Fruit fly (Drosophila melanogaster) whole organism, adult: Measurements from ENCODE around the gene Ugt36A1.

ENCODE experiments used
- CG11617 ChIP-seq: fragments of 200-800 bp; sonication (Bioruptor generic); optimal IDR thresholded peaks from 2 replicates; lab custom pipeline; 2017; ENCODE audit warnings: mild to moderate bottlenecking, missing biosample characterization, missing genetic modification reagents, missing genetic modification characterization
- CG12768 ChIP-seq: fragments of 200-800 bp; sonication (Bioruptor generic); optimal IDR thresholded peaks from 2 replicates; lab custom pipeline; 2017; ENCODE audit warnings: missing biosample characterization, missing genetic modification characterization, mild to moderate bottlenecking, moderate library complexity, missing genetic modification reagents
- CG14711 ChIP-seq: fragments of 200-800 bp; sonication (Bioruptor generic); optimal IDR thresholded peaks from 2 replicates; lab custom pipeline; 2018; ENCODE audit warnings: missing biosample characterization, mild to moderate bottlenecking, missing genetic modification characterization, moderate library complexity
- CG1620 ChIP-seq: fragments of 200-800 bp; sonication (Bioruptor generic); optimal IDR thresholded peaks from 2 replicates; lab custom pipeline; 2016; ENCODE audit warnings: missing biosample characterization, missing genetic modification characterization
- CG33017 ChIP-seq: fragments of 200-800 bp; sonication (Bioruptor generic); optimal IDR thresholded peaks from 2 replicates; lab custom pipeline; 2018; ENCODE audit warnings: missing biosample characterization, mild to moderate bottlenecking, missing genetic modification characterization, moderate library complexity
- CG5204 ChIP-seq: fragments of 200-800 bp; sonication (Bioruptor generic); optimal IDR thresholded peaks from 2 replicates; lab custom pipeline; 2016; ENCODE audit warnings: missing biosample characterization, missing genetic modification characterization
- CG7045 ChIP-seq: fragments of 200-800 bp; sonication (Bioruptor generic); optimal IDR thresholded peaks from 2 replicates; lab custom pipeline; 2017; ENCODE audit warnings: missing biosample characterization, mild to moderate bottlenecking, missing genetic modification characterization
- CG7101 ChIP-seq: fragments of 200-800 bp; sonication (Bioruptor generic); optimal IDR thresholded peaks from 2 replicates; lab custom pipeline; 2018; ENCODE audit warnings: missing biosample characterization, mild to moderate bottlenecking, missing genetic modification characterization, moderate library complexity
- Clk ChIP-seq: fragments of 200-800 bp; sonication (Bioruptor generic); optimal IDR thresholded peaks from 2 replicates; lab custom pipeline; 2017; ENCODE audit warnings: missing biosample characterization, missing genetic modification characterization
- Crg-1 ChIP-seq: fragments of 200-800 bp; sonication (Bioruptor generic); optimal IDR thresholded peaks from 2 replicates; lab custom pipeline; 2016; ENCODE audit warnings: missing biosample characterization, missing genetic modification characterization
- Hr96 ChIP-seq: fragments of 200-800 bp; sonication (Bioruptor generic); optimal IDR thresholded peaks from 2 replicates; lab custom pipeline; 2016; ENCODE audit warnings: missing biosample characterization, missing genetic modification characterization
- Mnt ChIP-seq: fragments of 200-800 bp; sonication (Bioruptor generic); optimal IDR thresholded peaks from 2 replicates; lab custom pipeline; 2016; ENCODE audit warnings: missing biosample characterization, mild to moderate bottlenecking, missing genetic modification characterization
- bab1 ChIP-seq: fragments of 200-800 bp; sonication (Bioruptor generic); optimal IDR thresholded peaks from 3 replicates; lab custom pipeline; 2019; ENCODE audit warnings: missing biosample characterization, mild to moderate bottlenecking, missing genetic modification characterization, moderate library complexity
- cic ChIP-seq: fragments of 200-800 bp; sonication (Bioruptor generic); optimal IDR thresholded peaks from 2 replicates; lab custom pipeline; 2017; ENCODE audit warnings: missing biosample characterization, mild to moderate bottlenecking, missing genetic modification characterization, moderate library complexity
- cnc ChIP-seq, 2 experiments: fragments of >200 bp; optimal IDR thresholded peaks; 2 replicates each; lab custom pipeline; 2017
- kay ChIP-seq: fragments of 200-800 bp; sonication (Bioruptor generic); peaks from one replicate; lab custom pipeline; 2016; ENCODE audit warnings: missing biosample characterization, missing genetic modification characterization, borderline replicate concordance
- ovo ChIP-seq: fragments of 200-800 bp; sonication (Bioruptor generic); optimal IDR thresholded peaks from 2 replicates; lab custom pipeline; 2016; ENCODE audit warnings: missing biosample characterization, missing genetic modification characterization
- pad ChIP-seq: fragments of 200-800 bp; sonication (Bioruptor generic); optimal IDR thresholded peaks from 3 replicates; lab custom pipeline; 2017; ENCODE audit warnings: missing biosample characterization, missing genetic modification characterization, mild to moderate bottlenecking, moderate library complexity, missing genetic modification reagents
- tj ChIP-seq: fragments of 200-800 bp; sonication (Bioruptor generic); optimal IDR thresholded peaks from 3 replicates; lab custom pipeline; 2017; ENCODE audit warnings: missing biosample characterization, mild to moderate bottlenecking, missing genetic modification characterization, moderate library complexity
- toe ChIP-seq: fragments of 200-800 bp; sonication (Bioruptor generic); optimal IDR thresholded peaks from 2 replicates; lab custom pipeline; 2016; ENCODE audit warnings: missing biosample characterization, missing genetic modification characterization

Ugt36A1 gene

DNA sequence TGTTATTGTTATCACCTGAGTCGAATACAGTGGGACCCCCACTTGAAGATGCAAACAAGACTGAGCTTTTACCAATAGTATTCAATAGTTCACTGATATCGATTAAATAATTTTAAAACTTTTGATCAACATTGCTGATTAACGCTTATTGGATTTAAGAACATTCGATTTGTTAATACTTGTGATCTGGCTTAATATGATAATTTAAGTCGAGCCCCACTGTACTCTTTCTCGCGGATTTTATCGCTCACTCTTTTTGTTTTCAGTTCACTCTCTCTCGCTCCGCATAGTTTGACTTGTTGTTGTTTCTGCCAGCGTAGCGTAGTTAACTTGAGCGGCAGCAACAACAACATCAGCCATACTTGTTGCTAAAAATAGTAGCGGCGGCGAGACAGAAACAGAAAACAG lies 36.8 kb downstream of the Ugt36A1 start:
- peak; percentile 96 for TF ChIP-seq CG14711 (tag; lab: Kevin White, UChicago)
- peak; percentile 98 for TF ChIP-seq CG1620 (GFP tag; lab: Kevin White, UChicago)
- TF ChIP-seq Mnt (GFP tag; lab: Kevin White, UChicago) = peak; percentile 96
- peak; percentile 97 for TF ChIP-seq Clk
- peak; percentile 99 for TF ChIP-seq CG7101 (tag; lab: Kevin White, UChicago)
- peak; percentile 99 for TF ChIP-seq CG33017 (tag; lab: Kevin White, UChicago)
- TF ChIP-seq CG5204 (GFP tag; lab: Kevin White, UChicago) = peak; percentile 98
- peak; percentile 99 for TF ChIP-seq Hr96 (GFP tag; lab: Kevin White, UChicago)
- peak; percentile 90 for TF ChIP-seq tj (GFP tag; lab: Kevin White, UChicago)
- peak; percentile 98 for TF ChIP-seq toe
- TF ChIP-seq pad (GFP tag; lab: Kevin White, UChicago) = peak; percentile 92
- TF ChIP-seq CG11617 (GFP tag; lab: Kevin White, UChicago) = peak; percentile 99
- peak; percentile 98 for TF ChIP-seq kay
- peak; percentile 98 for TF ChIP-seq CG7045 (GFP tag; lab: Kevin White, UChicago)
- TF ChIP-seq Crg-1 (GFP tag; lab: Kevin White, UChicago) = peak; percentile 98
- TF ChIP-seq cnc (optimal IDR thresholded peaks at IDR 0.05; lab: Kevin White, UChicago) = no peak
- peak; percentile 99 for TF ChIP-seq CG12768 (GFP tag; lab: Kevin White, UChicago)
- TF ChIP-seq ovo (GFP tag; lab: Kevin White, UChicago) = peak; percentile 95
- peak; percentile 93 for TF ChIP-seq cic (GFP tag; lab: Kevin White, UChicago)
- peak; percentile 99 for TF ChIP-seq bab1

DNA sequence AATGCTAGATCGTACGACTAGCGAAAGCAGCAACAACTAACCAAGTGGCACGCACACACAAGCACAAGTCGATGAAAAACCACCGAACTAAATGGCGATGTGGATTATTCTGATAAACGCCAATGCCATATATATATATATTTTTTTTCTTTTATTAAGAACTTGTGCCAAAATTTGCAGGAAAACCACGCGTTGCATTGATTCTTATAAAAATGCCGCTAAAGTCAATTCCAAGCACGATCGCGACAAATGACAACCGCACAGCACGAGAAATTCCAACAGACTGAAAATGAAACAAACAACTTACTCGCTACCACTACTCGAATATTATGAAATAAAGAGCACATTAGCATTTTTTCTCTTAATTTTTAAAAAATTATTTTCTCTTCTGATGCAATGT lies 37.8 kb downstream of the Ugt36A1 start, which contains the start of gene for:
for (minus strand) TSS at position 287 of the 400 bp plus-strand sequence.
- TF ChIP-seq Mnt (GFP tag; lab: Kevin White, UChicago) (peak; percentile 64), CG12768 (GFP tag; lab: Kevin White, UChicago) (peak; percentile 1), cic (GFP tag; lab: Kevin White, UChicago) (no peak)

DNA sequence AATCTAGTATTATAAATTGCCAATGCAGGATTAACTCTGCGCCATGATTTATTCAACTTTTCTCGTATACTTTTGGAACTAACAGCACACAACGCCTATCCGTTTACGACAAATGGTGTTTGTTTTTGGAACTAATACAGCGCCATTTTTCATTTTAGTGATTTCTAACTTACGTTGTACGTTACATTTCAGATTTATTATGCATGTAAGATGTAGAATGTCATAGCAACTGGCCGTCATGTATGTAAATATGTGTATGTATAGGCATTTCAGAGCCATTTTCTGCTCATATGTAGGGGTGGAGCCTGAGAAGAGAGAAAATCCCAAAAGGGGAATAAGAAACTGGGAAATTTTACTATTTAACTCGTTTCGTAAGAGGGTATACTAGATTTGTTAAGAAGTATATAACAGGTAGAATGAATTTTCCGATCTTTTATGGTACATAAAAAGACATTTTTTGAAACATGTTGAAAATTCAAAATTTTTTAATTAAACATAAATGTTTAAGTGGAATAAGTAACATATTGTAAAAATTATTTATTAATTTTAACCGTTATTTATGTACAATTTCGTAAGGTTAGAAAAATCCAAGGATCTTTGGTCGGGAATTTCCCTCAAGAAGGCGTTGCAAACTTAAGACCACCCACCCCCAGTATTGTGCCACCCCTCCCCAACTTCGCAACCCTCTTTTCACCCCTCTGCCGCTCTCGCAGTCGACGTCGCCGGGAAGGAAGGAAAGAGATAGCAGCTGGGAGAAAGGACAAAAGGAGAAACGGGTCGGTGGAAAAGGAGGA lies 38.6 kb downstream of the Ugt36A1 start:
- TF ChIP-seq CG14711 (tag; lab: Kevin White, UChicago) (no peak), bab1 (peak; percentile 12), cic (GFP tag; lab: Kevin White, UChicago) (peak; percentile 30), CG5204 (GFP tag; lab: Kevin White, UChicago) (no peak), Crg-1 (GFP tag; lab: Kevin White, UChicago) (no peak), pad (GFP tag; lab: Kevin White, UChicago) (peak; percentile 99), cnc (optimal IDR thresholded peaks at IDR 0.05; lab: Kevin White, UChicago) (no peak), ovo (GFP tag; lab: Kevin White, UChicago) (peak; percentile 58), tj (GFP tag; lab: Kevin White, UChicago) (no peak), CG11617 (GFP tag; lab: Kevin White, UChicago) (no peak), CG1620 (GFP tag; lab: Kevin White, UChicago) (peak; percentile 57), kay (no peak), CG7101 (tag; lab: Kevin White, UChicago) (peak; percentile 19), Clk (no peak), Hr96 (GFP tag; lab: Kevin White, UChicago) (peak; percentile 45), CG33017 (tag; lab: Kevin White, UChicago) (no peak), toe (peak; percentile 55), CG12768 (GFP tag; lab: Kevin White, UChicago) (no peak), CG7045 (GFP tag; lab: Kevin White, UChicago) (peak; percentile 9), Mnt (GFP tag; lab: Kevin White, UChicago) (no peak)

DNA sequence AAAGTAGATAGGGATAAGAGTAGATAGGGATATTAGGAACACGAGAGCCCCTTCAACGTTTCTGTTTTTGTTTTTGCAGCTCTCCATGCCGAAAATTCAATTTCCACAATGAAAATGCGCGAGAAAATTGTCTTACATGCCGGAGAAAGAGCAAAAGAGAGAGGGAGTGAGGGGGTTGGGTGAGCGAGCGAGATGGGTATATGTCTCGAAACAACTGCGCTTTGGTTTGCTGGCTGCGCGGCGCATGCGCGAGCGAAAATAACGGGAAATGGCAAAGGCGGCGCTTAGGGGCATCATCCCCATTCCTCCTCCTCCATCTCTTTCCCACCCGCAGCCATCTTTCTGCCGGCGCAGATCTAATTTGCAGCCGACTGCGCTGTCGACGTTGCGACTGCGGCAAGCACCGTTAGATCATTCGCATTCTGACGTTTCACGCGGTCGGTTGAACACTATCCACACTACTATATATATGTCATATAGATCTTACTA lies 43.5 kb downstream of the Ugt36A1 start, which contains the start of gene Drgx:
Drgx (plus strand) TSS at position 439 of the 489 bp plus-strand sequence.
- no peak for TF ChIP-seq CG12768 (GFP tag; lab: Kevin White, UChicago)
- no peak for TF ChIP-seq CG14711 (tag; lab: Kevin White, UChicago)
- TF ChIP-seq tj (GFP tag; lab: Kevin White, UChicago) = no peak
- TF ChIP-seq Crg-1 (GFP tag; lab: Kevin White, UChicago) = no peak
- TF ChIP-seq CG1620 (GFP tag; lab: Kevin White, UChicago) = no peak
- TF ChIP-seq ovo (GFP tag; lab: Kevin White, UChicago) = peak; percentile 46
- TF ChIP-seq CG5204 (GFP tag; lab: Kevin White, UChicago) = no peak
- TF ChIP-seq bab1 = no peak
- TF ChIP-seq Clk = no peak
- TF ChIP-seq Hr96 (GFP tag; lab: Kevin White, UChicago) = no peak
- no peak for TF ChIP-seq cnc (optimal IDR thresholded peaks at IDR 0.05; lab: Kevin White, UChicago)
- TF ChIP-seq toe = no peak
- no peak for TF ChIP-seq kay
- TF ChIP-seq CG7045 (GFP tag; lab: Kevin White, UChicago) = no peak
- TF ChIP-seq pad (GFP tag; lab: Kevin White, UChicago) = peak; percentile 97
- TF ChIP-seq CG33017 (tag; lab: Kevin White, UChicago) = no peak

DNA sequence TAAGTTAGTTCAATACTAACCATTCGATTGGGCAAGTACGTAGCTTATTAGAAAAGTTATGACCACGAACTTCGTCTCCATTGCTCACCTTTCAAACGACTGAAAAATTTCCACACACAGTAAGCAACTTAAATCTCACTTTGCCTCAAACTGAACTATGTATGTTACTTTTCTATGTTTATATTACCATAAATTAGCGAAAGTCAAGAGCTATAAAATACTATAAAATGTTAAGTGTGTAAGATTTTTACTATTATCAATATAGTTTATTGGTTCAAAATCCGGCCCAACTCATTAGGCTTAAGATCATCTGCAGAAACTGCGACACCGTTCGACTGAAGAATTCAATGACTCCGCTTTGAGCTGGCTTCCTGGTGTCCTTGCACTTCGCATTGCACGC lies 49.6 kb downstream of the Ugt36A1 start, which contains the start of gene Sfp24Ba:
Sfp24Ba (minus strand) TSS at position 101 of the 400 bp plus-strand sequence.
- TF ChIP-seq CG33017 (tag; lab: Kevin White, UChicago) = no peak
- TF ChIP-seq Crg-1 (GFP tag; lab: Kevin White, UChicago) = no peak
- no peak for TF ChIP-seq CG12768 (GFP tag; lab: Kevin White, UChicago)
- TF ChIP-seq Clk = no peak
- no peak for TF ChIP-seq CG11617 (GFP tag; lab: Kevin White, UChicago)
- no peak for TF ChIP-seq CG1620 (GFP tag; lab: Kevin White, UChicago)
- TF ChIP-seq Mnt (GFP tag; lab: Kevin White, UChicago) = no peak
- TF ChIP-seq pad (GFP tag; lab: Kevin White, UChicago) = no peak
- TF ChIP-seq kay = no peak
- no peak for TF ChIP-seq toe
